Worm (Caenorhabditis elegans) whole organism, mixed stage, embryonic: ENCODE data around the gene K08H2.4.

Source experiments
- ces-1 ChIP-seq: fragments of 150-350 bp; optimal IDR thresholded peaks from 2 replicates; lab custom pipeline; 2014; ENCODE audit warnings: missing biosample characterization, missing genetic modification reagents, missing genetic modification characterization
- drap-1 ChIP-seq: fragments of 200-800 bp; sonication (Bioruptor generic); optimal IDR thresholded peaks from 3 replicates; lab custom pipeline; 2018; ENCODE audit warnings: mild to moderate bottlenecking, missing genetic modification characterization, missing compliant biosample characterization
- elt-1 ChIP-seq: sonication (generic microtip); optimal IDR thresholded peaks from 2 replicates; lab custom pipeline; 2017; ENCODE audit warnings: missing genetic modification characterization, mild to moderate bottlenecking, missing compliant biosample characterization, antibody characterized with exemption, moderate library complexity, borderline replicate concordance; ENCODE audit not compliant: insufficient read depth
- lin-13 ChIP-seq: fragments of 150-350 bp; optimal IDR thresholded peaks from 2 replicates; lab custom pipeline; 2014; ENCODE audit warnings: missing biosample characterization, missing genetic modification characterization
- mep-1 ChIP-seq: fragments of 150-350 bp; optimal IDR thresholded peaks from 2 replicates; lab custom pipeline; 2017; ENCODE audit warnings: missing biosample characterization, missing genetic modification reagents, missing genetic modification characterization, inconsistent platforms
- nhr-12 ChIP-seq: fragments of 150-350 bp; optimal IDR thresholded peaks from 2 replicates; lab custom pipeline; 2014; ENCODE audit warnings: missing biosample characterization, missing genetic modification characterization
- nhr-237 ChIP-seq: fragments of 150-350 bp; optimal IDR thresholded peaks from 2 replicates; lab custom pipeline; 2014; ENCODE audit warnings: missing biosample characterization, missing genetic modification characterization
- nhr-28 ChIP-seq: fragments of 150-350 bp; optimal IDR thresholded peaks from 2 replicates; lab custom pipeline; 2014; ENCODE audit warnings: missing biosample characterization, missing genetic modification characterization
- nhr-76 ChIP-seq: sonication (generic microtip); optimal IDR thresholded peaks from 2 replicates; lab custom pipeline; 2017; ENCODE audit warnings: missing biosample characterization, missing genetic modification characterization
- snpc-4 ChIP-seq: fragments of 150-350 bp; optimal IDR thresholded peaks from 2 replicates; lab custom pipeline; 2014; ENCODE audit warnings: missing biosample characterization, missing genetic modification characterization
- unc-39 ChIP-seq: fragments of 150-350 bp; optimal IDR thresholded peaks from 2 replicates; lab custom pipeline; 2014; ENCODE audit warnings: missing biosample characterization, missing genetic modification characterization
- unc-62 ChIP-seq: fragments of 150-350 bp; optimal IDR thresholded peaks from 2 replicates; lab custom pipeline; 2014; ENCODE audit warnings: missing biosample characterization, missing genetic modification reagents, missing genetic modification characterization

DNA sequence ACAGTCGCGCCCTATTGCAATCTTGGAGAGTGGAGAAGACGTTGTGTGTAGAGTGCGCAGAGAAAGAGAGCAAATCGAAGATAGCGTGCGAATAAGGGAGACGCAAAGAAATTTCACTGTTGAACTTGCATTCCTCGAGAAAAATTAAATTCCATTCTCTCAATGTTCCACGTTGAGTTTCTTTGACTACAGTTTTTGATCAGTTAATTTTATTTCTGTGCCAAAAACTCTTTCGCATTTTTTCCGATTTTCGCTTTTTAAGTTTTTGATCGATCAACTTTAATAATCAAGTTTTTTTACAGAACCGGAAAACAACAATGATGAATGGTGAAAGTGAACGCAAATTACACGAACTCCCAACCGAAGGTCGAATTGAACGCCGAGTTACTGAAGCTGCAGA, 1.2 kb upstream of the K08H2.4 start, which contains the start of gene K08H2.3:
- no peak for TF ChIP-seq snpc-4 (tag; lab: Kevin White, UChicago)
- TF ChIP-seq ces-1 (GFP tag; lab: Kevin White, UChicago) = no peak
- no peak for TF ChIP-seq unc-39 (tag; lab: Kevin White, UChicago)
- TF ChIP-seq nhr-28 (tag; lab: Kevin White, UChicago) = no peak
- TF ChIP-seq lin-13 (tag; lab: Kevin White, UChicago) = no peak
- TF ChIP-seq unc-62 (GFP tag; lab: Kevin White, UChicago) = no peak
- no peak for TF ChIP-seq nhr-12 (tag; lab: Kevin White, UChicago)
- TF ChIP-seq nhr-76 (tag; lab: Kevin White, UChicago) = no peak
- TF ChIP-seq mep-1 = no peak
- no peak for TF ChIP-seq elt-1 (tag; lab: Kevin White, UChicago)
- TF ChIP-seq nhr-237 (tag; lab: Kevin White, UChicago) = no peak
- TF ChIP-seq drap-1 (GFP tag; lab: Kevin White, UChicago) = no peak
